Fruit fly (Drosophila melanogaster): ENCODE measurements around the gene Smr.

The Smr gene

DNA sequence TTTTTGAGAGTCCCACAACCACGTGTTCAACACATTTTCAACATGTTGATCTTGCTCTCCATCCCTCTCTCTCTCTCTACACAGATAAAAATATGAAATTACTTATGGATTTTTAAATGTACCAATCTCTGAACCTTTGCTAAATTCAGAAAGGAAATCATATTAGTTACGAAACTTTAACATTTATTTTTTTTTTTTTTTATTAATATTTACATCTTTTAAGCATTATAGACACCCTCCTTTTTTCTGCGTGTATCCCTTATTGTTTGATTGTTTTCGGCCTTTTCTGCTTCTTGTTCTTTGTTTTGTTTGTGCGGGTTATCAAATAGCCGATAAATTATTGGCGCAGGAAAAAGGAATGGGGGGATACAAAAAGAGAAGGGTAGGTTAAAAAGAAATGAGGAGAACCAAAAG, 75.9 kb downstream of the Smr start (continued):
- TF ChIP-seq CG16863 (GFP tag; optimal IDR thresholded peaks at IDR 0.05) (peak; percentile 76), Poxn (GFP tag; IDR thresholded peaks at IDR 0.05) (peak; percentile 84), CG7745 (tag; optimal IDR thresholded peaks at IDR 0.05) (peak; percentile 92), CG11560 (tag; IDR thresholded peaks at IDR 0.05) (peak; percentile 86), otp (GFP tag; IDR thresholded peaks at IDR 0.05) (peak; percentile 93), CG4360 (GFP tag; IDR thresholded peaks at IDR 0.05) (peak; percentile 61), ac (GFP tag; optimal IDR thresholded peaks at IDR 0.05) (peak; percentile 93), knrl (GFP tag; IDR thresholded peaks at IDR 0.05; ENCODE audit: partially characterized antibody) (no peak), gce (GFP tag; IDR thresholded peaks at IDR 0.05) (peak; percentile 96), D19B (GFP tag; optimal IDR thresholded peaks at IDR 0.05) (peak; percentile 81), peb (GFP tag; IDR thresholded peaks at IDR 0.05) (peak; percentile 90), CG15601 (tag; optimal IDR thresholded peaks at IDR 0.05) (peak; percentile 97), CG10321 (GFP tag; IDR thresholded peaks at IDR 0.05) (peak; percentile 78), CG34376 (GFP tag; optimal IDR thresholded peaks at IDR 0.05) (peak; percentile 26), aop (GFP tag; IDR thresholded peaks at IDR 0.05) (0 out of 2 replicates have a peak, but pooled peaks have one; percentile 52), mam (GFP tag; optimal IDR thresholded peaks at IDR 0.05) (peak; percentile 81), CG12299 (tag; optimal IDR thresholded peaks at IDR 0.05) (peak; percentile 94), CG17385 (GFP tag; optimal IDR thresholded peaks at IDR 0.05) (peak; percentile 97), salm (tag; optimal IDR thresholded peaks at IDR 0.05) (peak; percentile 95), CG4328 (GFP tag; optimal IDR thresholded peaks at IDR 0.05) (peak; percentile 93), CG7372 (GFP tag; IDR thresholded peaks at IDR 0.05) (peak; percentile 95), prd (optimal IDR thresholded peaks at IDR 0.05) (no peak), prd (GFP tag; IDR thresholded peaks at IDR 0.05) (peak; percentile 97), Hr51 (GFP tag; optimal IDR thresholded peaks at IDR 0.05) (peak; percentile 84 to 96), Dbx (GFP tag; IDR thresholded peaks at IDR 0.05) (peak; percentile 94), CG17829 (tag; optimal IDR thresholded peaks at IDR 0.05) (peak; percentile 99), Stat92E (GFP tag; optimal IDR thresholded peaks at IDR 0.05) (peak in 1 of 3 experiments; percentile 91), Trl (optimal IDR thresholded peaks at IDR 0.05) (peak; percentile 23 to 42), Trl (GFP tag; optimal IDR thresholded peaks at IDR 0.05) (peak; percentile 80), CG9932 (GFP tag; IDR thresholded peaks at IDR 0.05) (peak; percentile 96), CG12744 (GFP tag; optimal IDR thresholded peaks at IDR 0.05) (peak; percentile 85), CG3726 (GFP tag; IDR thresholded peaks at IDR 0.05) (peak; percentile 92; the same call in 1 of the 3 replicates), CG15696 (tag; optimal IDR thresholded peaks at IDR 0.05) (peak; percentile 99), fd102C (GFP tag; optimal IDR thresholded peaks at IDR 0.05) (peak; percentile 87), Abd-B (GFP tag; optimal IDR thresholded peaks at IDR 0.05) (peak; percentile 95), Hmr (GFP tag; optimal IDR thresholded peaks at IDR 0.05) (peak; percentile 95), CG18262 (tag; optimal IDR thresholded peaks at IDR 0.05) (peak; percentile 99), CG11723 (GFP tag; optimal IDR thresholded peaks at IDR 0.05) (peak; percentile 82), Atf3 (GFP tag; optimal IDR thresholded peaks at IDR 0.05) (peak; percentile 76), fru (optimal IDR thresholded peaks at IDR 0.05) (no peak), pb (GFP tag; optimal IDR thresholded peaks at IDR 0.05) (peak; percentile 56), C15 (GFP tag; IDR thresholded peaks at IDR 0.05) (peak; percentile 89), tin (GFP tag; optimal IDR thresholded peaks at IDR 0.05) (peak; percentile 96), Dip3 (GFP tag; optimal IDR thresholded peaks at IDR 0.05) (peak; percentile 76), chif (GFP tag; optimal IDR thresholded peaks at IDR 0.05) (peak; percentile 80 to 90), CG30020 (tag; optimal IDR thresholded peaks at IDR 0.05) (peak; percentile 84), Hr3 (GFP tag; optimal IDR thresholded peaks at IDR 0.05) (peak; percentile 96), Atf6 (GFP tag; IDR thresholded peaks at IDR 0.05) (peak; percentile 94), dan (GFP tag; IDR thresholded peaks at IDR 0.05) (peak; percentile 79; the same call in 1 of the 2 replicates), Side (GFP tag; optimal IDR thresholded peaks at IDR 0.05) (peak; percentile 61), ERR (GFP tag; optimal IDR thresholded peaks at IDR 0.05) (peak; percentile 77), unc-4 (GFP tag; IDR thresholded peaks at IDR 0.05; ENCODE audit: partially characterized antibody) (no peak)
